Fruit fly (Drosophila melanogaster) whole organism, embryonic: ENCODE results near the gene CG4115.
A peak's percentile ranks its signal among the peaks of the same experiment; 100 is the strongest.

Experiments used
- Adf1 ChIP-seq: fragments of 200-800 bp; sonication (Bioruptor generic); IDR thresholded peaks from 2 replicates; pipeline ENCODE4 v1.3.6; 2022; ENCODE audit warnings: missing biosample characterization, missing genetic modification characterization
- Bgb ChIP-seq: fragments of 200-800 bp; sonication (Bioruptor generic); IDR thresholded peaks from 2 replicates; pipeline ENCODE4 v1.3.6; 2022; ENCODE audit warnings: missing biosample characterization, missing genetic modification characterization; ENCODE audit not compliant: partially characterized antibody
- BtbVII ChIP-seq: fragments of 200-800 bp; sonication (Bioruptor generic); optimal IDR thresholded peaks from 3 replicates; lab custom pipeline; 2017; ENCODE audit warnings: missing biosample characterization, mild to moderate bottlenecking, missing genetic modification characterization
- CG10274 ChIP-seq: fragments of 200-800 bp; sonication (Bioruptor generic); optimal IDR thresholded peaks from 3 replicates; lab custom pipeline; 2017; ENCODE audit warnings: missing biosample characterization, mild to moderate bottlenecking, missing genetic modification characterization
- CG12155 ChIP-seq: fragments of 200-800 bp; sonication (Bioruptor generic); optimal IDR thresholded peaks from 3 replicates; lab custom pipeline; 2016; ENCODE audit warnings: missing biosample characterization, missing genetic modification characterization
- CG15073 ChIP-seq: fragments of 200-800 bp; sonication (Bioruptor generic); optimal IDR thresholded peaks from 2 replicates; lab custom pipeline; 2016; ENCODE audit warnings: missing biosample characterization, missing genetic modification characterization
- CG15601 ChIP-seq: fragments of 200-800 bp; sonication (Bioruptor generic); optimal IDR thresholded peaks from 3 replicates; lab custom pipeline; 2019; ENCODE audit warnings: missing biosample characterization, mild to moderate bottlenecking, missing genetic modification characterization, moderate library complexity
- CG1603 ChIP-seq: fragments of 200-800 bp; sonication (Bioruptor generic); optimal IDR thresholded peaks from 2 replicates; lab custom pipeline; 2019; ENCODE audit warnings: missing biosample characterization, mild to moderate bottlenecking, missing genetic modification characterization, moderate library complexity
- CG17912 ChIP-seq: fragments of 200-800 bp; sonication (Bioruptor generic); optimal IDR thresholded peaks from 2 replicates; lab custom pipeline; 2018; ENCODE audit warnings: missing biosample characterization, mild to moderate bottlenecking, missing genetic modification characterization
- CG18011 ChIP-seq: fragments of 200-800 bp; sonication (Bioruptor generic); optimal IDR thresholded peaks from 2 replicates; lab custom pipeline; 2017; ENCODE audit warnings: missing biosample characterization, missing genetic modification characterization, mild to moderate bottlenecking, moderate library complexity, missing genotype
- CG18262 ChIP-seq: fragments of 200-800 bp; optimal IDR thresholded peaks from 3 replicates; lab custom pipeline; 2019; ENCODE audit warnings: missing biosample characterization, mild to moderate bottlenecking, missing genetic modification characterization, moderate library complexity
- CG2129 ChIP-seq: fragments of 200-800 bp; sonication (Bioruptor generic); IDR thresholded peaks from 2 replicates; pipeline ENCODE4 v1.3.6; 2022; ENCODE audit warnings: missing biosample characterization, missing genetic modification characterization; ENCODE audit not compliant: partially characterized antibody
- CG2199 ChIP-seq: fragments of 200-800 bp; sonication (Bioruptor generic); IDR thresholded peaks from 3 replicates; pipeline ENCODE4 v1.3.6; 2022; ENCODE audit warnings: missing biosample characterization, missing genetic modification characterization
- CG30431 ChIP-seq: fragments of 200-800 bp; sonication (Bioruptor generic); optimal IDR thresholded peaks from 2 replicates; lab custom pipeline; 2017; ENCODE audit warnings: missing biosample characterization, missing genetic modification characterization
- CG31365 ChIP-seq: fragments of 200-800 bp; sonication (Bioruptor generic); optimal IDR thresholded peaks from 2 replicates; lab custom pipeline; 2018; ENCODE audit warnings: missing biosample characterization, mild to moderate bottlenecking, missing genetic modification characterization
- CG3726 ChIP-seq: fragments of 200-800 bp; sonication (Bioruptor generic); IDR thresholded peaks from 3 replicates; pipeline ENCODE4, ENCODE4 v1.3.6; 2022; ENCODE audit warnings: missing biosample characterization, missing genetic modification characterization
- CG42726 ChIP-seq: fragments of 200-800 bp; sonication (Bioruptor generic); IDR thresholded peaks from 2 replicates; pipeline ENCODE4 v1.3.6; 2022; ENCODE audit warnings: missing biosample characterization, missing genetic modification characterization; ENCODE audit not compliant: partially characterized antibody
- CG4730 ChIP-seq: fragments of 200-800 bp; sonication (Bioruptor generic); IDR thresholded peaks from 2 replicates; pipeline ENCODE4 v1.3.6; 2022; ENCODE audit warnings: missing biosample characterization, missing genetic modification characterization
- CG5953 ChIP-seq: fragments of 200-800 bp; sonication (Bioruptor generic); IDR thresholded peaks from 2 replicates; pipeline ENCODE4 v1.3.6; 2022; ENCODE audit warnings: missing biosample characterization, missing genetic modification characterization
- CG7928 ChIP-seq: fragments of 200-800 bp; sonication (Bioruptor generic); optimal IDR thresholded peaks from 2 replicates; lab custom pipeline; 2017; ENCODE audit warnings: missing biosample characterization, mild to moderate bottlenecking, missing genetic modification characterization
- CG9437 ChIP-seq: fragments of 200-800 bp; sonication (Bioruptor generic); optimal IDR thresholded peaks from 2 replicates; lab custom pipeline; 2018; ENCODE audit warnings: missing biosample characterization, mild to moderate bottlenecking, missing genetic modification characterization
- CrebB ChIP-seq: fragments of 200-800 bp; sonication (Bioruptor generic); optimal IDR thresholded peaks from 3 replicates; lab custom pipeline; 2018; ENCODE audit warnings: missing biosample characterization, mild to moderate bottlenecking, missing genetic modification characterization
- Dfd ChIP-seq, 2 experiments: fragments of >200 bp; optimal IDR thresholded peaks; 2 replicates each; lab custom pipeline; 2017; ENCODE audit warnings: missing biosample characterization in 2 of 2, missing genetic modification characterization in 2 of 2
- Ets65A ChIP-seq: fragments of 200-800 bp; sonication (Bioruptor generic); peaks from one replicate; lab custom pipeline; 2016; ENCODE audit warnings: missing biosample characterization, missing genetic modification characterization
- GATAe ChIP-seq: fragments of 200-800 bp; sonication (Bioruptor generic); conservative IDR thresholded peaks from 2 replicates; pipeline ENCODE4 v1.3.6; 2022; ENCODE audit warnings: missing biosample characterization, missing genetic modification characterization
- HmgD ChIP-seq: fragments of 200-800 bp; sonication (Bioruptor generic); optimal IDR thresholded peaks from 3 replicates; lab custom pipeline; 2016; ENCODE audit warnings: missing biosample characterization, missing genetic modification characterization
- HmgZ ChIP-seq: fragments of 200-800 bp; sonication (Bioruptor generic); optimal IDR thresholded peaks from 2 replicates; lab custom pipeline; 2018; ENCODE audit warnings: missing biosample characterization, mild to moderate bottlenecking, missing genetic modification characterization
- Hr51 ChIP-seq, 2 experiments: fragments of 200-800 bp; sonication (Bioruptor generic); optimal IDR thresholded peaks; 2 replicates in 1 of 2; 3 replicates in 1 of 2; lab custom pipeline; 2016 to 2018; ENCODE audit warnings: missing biosample characterization in 2 of 2, missing genetic modification characterization in 2 of 2, mild to moderate bottlenecking in 1 of 2, moderate library complexity in 1 of 2
- Lim3 ChIP-seq: fragments of 200-800 bp; sonication (Bioruptor generic); IDR thresholded peaks from 2 replicates; pipeline ENCODE4 v1.3.6; 2022; ENCODE audit warnings: missing biosample characterization, missing genetic modification characterization
- MESR4 ChIP-seq: fragments of 200-800 bp; sonication (Bioruptor generic); optimal IDR thresholded peaks from 2 replicates; lab custom pipeline; 2018; ENCODE audit warnings: missing biosample characterization, mild to moderate bottlenecking, missing genetic modification characterization, moderate library complexity
- Med ChIP-seq: fragments of 200-800 bp; sonication (Bioruptor generic); peaks from one replicate; lab custom pipeline; 2016; ENCODE audit warnings: missing biosample characterization, missing genetic modification characterization, mild to moderate bottlenecking, inconsistent platforms, moderate library complexity
- NFAT ChIP-seq: fragments of 200-800 bp; sonication (Bioruptor generic); IDR thresholded peaks from 2 replicates; pipeline ENCODE4 v1.3.6; 2022; ENCODE audit warnings: missing biosample characterization, missing genetic modification characterization
- Optix ChIP-seq: fragments of 200-800 bp; sonication (Bioruptor generic); IDR thresholded peaks from 3 replicates; pipeline ENCODE4 v1.3.6; 2022; ENCODE audit warnings: missing biosample characterization, missing genetic modification characterization
- Rfx ChIP-seq: fragments of 200-800 bp; sonication (Bioruptor generic); IDR thresholded peaks from 2 replicates; pipeline ENCODE4 v1.3.6; 2022; ENCODE audit warnings: missing biosample characterization, missing genetic modification characterization
- Rx ChIP-seq: fragments of 200-800 bp; sonication (Bioruptor generic); IDR thresholded peaks from 2 replicates; pipeline ENCODE4 v1.3.6; 2022; ENCODE audit warnings: missing biosample characterization, missing genetic modification characterization
- en ChIP-seq: fragments of 200-800 bp; sonication (Bioruptor generic); optimal IDR thresholded peaks from 2 replicates; lab custom pipeline; 2016; ENCODE audit warnings: missing biosample characterization, missing genetic modification characterization
- grau ChIP-seq: fragments of 200-800 bp; optimal IDR thresholded peaks from 3 replicates; lab custom pipeline; 2019; ENCODE audit warnings: missing biosample characterization, mild to moderate bottlenecking, missing genetic modification characterization, moderate library complexity
- gsb ChIP-seq: fragments of 200-800 bp; sonication (Bioruptor generic); IDR thresholded peaks from 2 replicates; pipeline ENCODE4 v1.3.6; 2022; ENCODE audit warnings: missing biosample characterization, missing genetic modification characterization
- ken ChIP-seq: fragments of 200-800 bp; sonication (Bioruptor generic); IDR thresholded peaks from 3 replicates; pipeline ENCODE4 v1.3.6; 2022; ENCODE audit warnings: missing biosample characterization, missing genetic modification characterization
- lab ChIP-seq: fragments of 200-800 bp; sonication (Bioruptor generic); optimal IDR thresholded peaks from 3 replicates; lab custom pipeline; 2017; ENCODE audit warnings: missing biosample characterization, missing genetic modification characterization, mild to moderate bottlenecking, moderate library complexity, missing genetic modification reagents
- lmd ChIP-seq: fragments of 200-800 bp; sonication (Bioruptor generic); IDR thresholded peaks from 2 replicates; pipeline ENCODE4 v1.3.6; 2022; ENCODE audit warnings: missing biosample characterization, missing genetic modification characterization
- nmo ChIP-seq: fragments of 200-800 bp; sonication (Bioruptor generic); optimal IDR thresholded peaks from 2 replicates; lab custom pipeline; 2018; ENCODE audit warnings: missing biosample characterization, mild to moderate bottlenecking, missing genetic modification characterization, moderate library complexity
- onecut ChIP-seq: fragments of 200-800 bp; sonication (Bioruptor generic); IDR thresholded peaks from 2 replicates; pipeline ENCODE4 v1.3.6; 2022; ENCODE audit warnings: missing biosample characterization, missing genetic modification characterization
- otp ChIP-seq: fragments of 200-800 bp; sonication (Bioruptor generic); IDR thresholded peaks from 3 replicates; pipeline ENCODE4, ENCODE4 v1.3.6; 2022; ENCODE audit warnings: missing biosample characterization, missing genetic modification characterization
- prd ChIP-seq, 3 experiments: fragments of >200 bp in 2 of 3; fragments of 200-800 bp in 1 of 3; sonication (Bioruptor generic) in 1 of 3; optimal IDR thresholded peaks in 2 of 3; IDR thresholded peaks in 1 of 3; 2 replicates in 2 of 3; 3 replicates in 1 of 3; pipeline versions ENCODE4 v1.3.6 to Lab custom; 2017 to 2022; ENCODE audit warnings: missing biosample characterization in 1 of 3, missing genetic modification characterization in 1 of 3
- sim ChIP-seq: fragments of 200-800 bp; sonication (Bioruptor generic); IDR thresholded peaks from 2 replicates; pipeline ENCODE4 v1.3.6; 2022; ENCODE audit warnings: missing biosample characterization, missing genetic modification characterization
- slp2 ChIP-seq: fragments of 200-800 bp; sonication (Bioruptor generic); optimal IDR thresholded peaks from 2 replicates; lab custom pipeline; 2016; ENCODE audit warnings: missing biosample characterization, missing genetic modification characterization
- so ChIP-seq: fragments of 200-800 bp; sonication (Bioruptor generic); IDR thresholded peaks from 3 replicates; pipeline ENCODE4 v1.3.6; 2022; ENCODE audit warnings: missing biosample characterization, missing genetic modification characterization
- stc ChIP-seq: fragments of 200-800 bp; sonication (Bioruptor generic); IDR thresholded peaks from 2 replicates; pipeline ENCODE4 v1.3.6; 2022; ENCODE audit warnings: missing biosample characterization, missing genetic modification characterization
- unpg ChIP-seq: fragments of 200-800 bp; sonication (Bioruptor generic); optimal IDR thresholded peaks from 3 replicates; lab custom pipeline; 2018; ENCODE audit warnings: missing biosample characterization, mild to moderate bottlenecking, missing genetic modification characterization, moderate library complexity
- wor ChIP-seq: fragments of 200-800 bp; sonication (Bioruptor generic); IDR thresholded peaks from 2 replicates; pipeline ENCODE4 v1.3.6; 2022; ENCODE audit warnings: missing biosample characterization, missing genetic modification characterization

Gene CG4115

dm6 chr3R:12398620-12399247 is 38.9 kb downstream of the CG4115 start, which contains the start of gene Cyp9f3 (continued):
- TF ChIP-seq CG15601 (tag; lab: Kevin White, UChicago): no peak
- no peak for TF ChIP-seq gsb (GFP tag; lab: Robert Waterston, UW)
- TF ChIP-seq CG10274 (GFP tag; lab: Kevin White, UChicago): peak; percentile 63
- no peak for TF ChIP-seq Adf1 (GFP tag; lab: Robert Waterston, UW)
- no peak for TF ChIP-seq stc (GFP tag; lab: Robert Waterston, UW)
- no peak for TF ChIP-seq grau (tag; lab: Kevin White, UChicago)
- no peak for TF ChIP-seq NFAT (GFP tag; lab: Robert Waterston, UW)
- no peak for TF ChIP-seq CrebB
- TF ChIP-seq CG9437 (GFP tag; lab: Kevin White, UChicago): no peak
- no peak for TF ChIP-seq sim (GFP tag; lab: Robert Waterston, UW)
- peak; percentile 13 for TF ChIP-seq HmgZ (tag; lab: Kevin White, UChicago)
- TF ChIP-seq CG15073 (GFP tag; lab: Kevin White, UChicago): no peak
- TF ChIP-seq Optix (GFP tag; lab: Robert Waterston, UW): no peak
- TF ChIP-seq BtbVII (GFP tag; lab: Kevin White, UChicago): no peak
- no peak for TF ChIP-seq slp2 (GFP tag; lab: Kevin White, UChicago)
- no peak for TF ChIP-seq CG30431 (GFP tag; lab: Kevin White, UChicago)
- TF ChIP-seq CG5953 (GFP tag; lab: Robert Waterston, UW): no peak
- TF ChIP-seq Rx (GFP tag; lab: Robert Waterston, UW): no peak
- TF ChIP-seq onecut (GFP tag; lab: Robert Waterston, UW): no peak
- no peak for TF ChIP-seq CG2199 (GFP tag; lab: Robert Waterston, UW)
- no peak for TF ChIP-seq CG7928 (GFP tag; lab: Kevin White, UChicago)
- no peak for TF ChIP-seq Dfd (GFP tag; optimal IDR thresholded peaks at IDR 0.05; lab: Kevin White, UChicago)
- peak; percentile 25 for TF ChIP-seq lab (GFP tag; lab: Kevin White, UChicago)
- TF ChIP-seq MESR4 (GFP tag; lab: Kevin White, UChicago): no peak
- no peak for TF ChIP-seq Rfx (GFP tag; lab: Robert Waterston, UW)
- no peak for TF ChIP-seq otp
- TF ChIP-seq unpg (GFP tag; lab: Kevin White, UChicago): no peak
- no peak for TF ChIP-seq Lim3
- TF ChIP-seq Med (GFP tag; lab: Kevin White, UChicago): no peak
- no peak for TF ChIP-seq CG3726 (GFP tag; lab: Robert Waterston, UW)
- TF ChIP-seq Hr51 (GFP tag; optimal IDR thresholded peaks at IDR 0.05; lab: Kevin White, UChicago): no peak
- TF ChIP-seq HmgD (GFP tag; lab: Kevin White, UChicago): no peak
- TF ChIP-seq CG17912 (GFP tag; lab: Kevin White, UChicago): no peak
- no peak for TF ChIP-seq prd (optimal IDR thresholded peaks at IDR 0.05; lab: Kevin White, UChicago)
- TF ChIP-seq prd (GFP tag; IDR thresholded peaks at IDR 0.05; lab: Robert Waterston, UW): no peak
- no peak for TF ChIP-seq CG12155 (GFP tag; lab: Kevin White, UChicago)
- no peak for TF ChIP-seq wor (GFP tag; lab: Robert Waterston, UW)
- peak; percentile 50 for TF ChIP-seq Ets65A (GFP tag; lab: Kevin White, UChicago)
- no peak for TF ChIP-seq CG4730 (GFP tag; lab: Robert Waterston, UW)
- TF ChIP-seq lmd (GFP tag; lab: Robert Waterston, UW): no peak
- peak; percentile 46; the same call in 1 of the 2 replicates for TF ChIP-seq CG42726 (GFP tag; lab: Robert Waterston, UW)
- no peak for TF ChIP-seq nmo
- TF ChIP-seq CG18262 (tag; lab: Kevin White, UChicago): no peak
- no peak for TF ChIP-seq en (GFP tag; lab: Kevin White, UChicago)
- TF ChIP-seq GATAe (GFP tag; lab: Robert Waterston, UW): no peak; the same call in 1 of the 2 replicates
- TF ChIP-seq CG1603 (tag; lab: Kevin White, UChicago): no peak
- no peak for TF ChIP-seq Bgb (GFP tag; lab: Robert Waterston, UW)
- TF ChIP-seq CG18011 (GFP tag; lab: Kevin White, UChicago): peak; percentile 9
- no peak for TF ChIP-seq CG31365 (tag; lab: Kevin White, UChicago)
- no peak for TF ChIP-seq CG2129 (GFP tag; lab: Robert Waterston, UW)
- TF ChIP-seq so (GFP tag; lab: Robert Waterston, UW): no peak
- no peak for TF ChIP-seq ken
